Worm (Caenorhabditis elegans) whole organism, L4 larva: ENCODE data around the gene ZK742.7.

Experiments
- F26F4.8 ChIP-seq: fragments of 200-800 bp; sonication (Bioruptor generic); conservative IDR thresholded peaks from 2 replicates; pipeline ENCODE4 v1.3.6; 2022; ENCODE audit warnings: missing genetic modification characterization, missing compliant biosample characterization
- R02D3.7 ChIP-seq: fragments of 150-350 bp; sonication (generic microtip); optimal IDR thresholded peaks from 3 replicates; lab custom pipeline; 2014; ENCODE audit warnings: missing biosample characterization, missing genetic modification characterization
- T26A8.4 ChIP-seq: fragments of 200-800 bp; sonication (Bioruptor generic); IDR thresholded peaks from 2 replicates; pipeline ENCODE4 v1.3.6; 2022; ENCODE audit warnings: missing genetic modification characterization, missing compliant biosample characterization
- Y48G9A.11 ChIP-seq: fragments of 200-800 bp; sonication (Bioruptor generic); IDR thresholded peaks from 2 replicates; pipeline ENCODE4 v1.3.6; 2022; ENCODE audit warnings: missing genetic modification reagents, missing genetic modification characterization, missing compliant biosample characterization
- ZK337.2 ChIP-seq: fragments of 200-800 bp; sonication (Bioruptor generic); IDR thresholded peaks from 2 replicates; pipeline ENCODE4 v1.3.6; 2022; ENCODE audit warnings: missing genetic modification reagents, missing genetic modification characterization, missing compliant biosample characterization
- aha-1 ChIP-seq: fragments of 150-350 bp; peaks from one replicate; lab custom pipeline; 2014; ENCODE audit warnings: missing biosample characterization, missing genetic modification characterization
- aly-2 ChIP-seq: sonication (generic microtip); optimal IDR thresholded peaks from 2 replicates; lab custom pipeline; 2018; ENCODE audit warnings: missing biosample characterization, missing genetic modification characterization
- ceh-20 ChIP-seq: fragments of 200-800 bp; sonication (Bioruptor generic); IDR thresholded peaks from 2 replicates; pipeline ENCODE4 v1.3.6; 2022; ENCODE audit warnings: missing genetic modification reagents, missing genetic modification characterization, missing compliant biosample characterization
- ceh-28 ChIP-seq: fragments of 150-350 bp; optimal IDR thresholded peaks from 2 replicates; lab custom pipeline; 2014; ENCODE audit warnings: missing biosample characterization, missing genetic modification reagents, missing genetic modification characterization
- ceh-44 ChIP-seq: fragments of 200-800 bp; sonication (Bioruptor generic); IDR thresholded peaks from 2 replicates; pipeline ENCODE4 v1.3.6; 2022; ENCODE audit warnings: missing genetic modification reagents, missing genetic modification characterization, missing compliant biosample characterization
- ceh-82 ChIP-seq: sonication (generic microtip); optimal IDR thresholded peaks from 2 replicates; lab custom pipeline; 2017; ENCODE audit warnings: missing biosample characterization, missing genetic modification characterization
- cey-2 ChIP-seq: sonication (generic microtip); optimal IDR thresholded peaks from 3 replicates; lab custom pipeline; 2017; ENCODE audit warnings: missing genetic modification characterization, mild to moderate bottlenecking, missing compliant biosample characterization, antibody characterized with exemption, borderline replicate concordance; ENCODE audit not compliant: insufficient read depth
- ctbp-1 ChIP-seq: fragments of 200-800 bp; sonication (Bioruptor generic); IDR thresholded peaks from 2 replicates; pipeline ENCODE4 v1.3.6; 2022; ENCODE audit warnings: missing genetic modification reagents, missing genetic modification characterization, missing compliant biosample characterization
- daf-16 ChIP-seq, 3 experiments: sonication (generic microtip); optimal IDR thresholded peaks; 2 replicates each; lab custom pipeline; 2016 to 2017; ENCODE audit warnings: missing genetic modification characterization in 3 of 3, missing genetic modification reagents in 3 of 3, mild to moderate bottlenecking in 2 of 3, missing compliant biosample characterization in 2 of 3, missing biosample characterization in 1 of 3, moderate library complexity in 1 of 3
- daf-19 ChIP-seq: fragments of 200-800 bp; sonication (Bioruptor generic); conservative IDR thresholded peaks from 2 replicates; pipeline ENCODE4 v1.3.6; 2022; ENCODE audit warnings: missing genetic modification characterization, missing compliant biosample characterization
- daf-8 ChIP-seq: fragments of 200-800 bp; sonication (Bioruptor generic); IDR thresholded peaks from 2 replicates; pipeline ENCODE4 v1.3.6; 2022; ENCODE audit warnings: missing genetic modification characterization, missing compliant biosample characterization
- dmd-6 ChIP-seq: fragments of 200-800 bp; sonication (Bioruptor generic); IDR thresholded peaks from 2 replicates; pipeline ENCODE4 v1.3.6; 2022; ENCODE audit warnings: missing genetic modification reagents, missing genetic modification characterization, missing compliant biosample characterization
- dmd-8 ChIP-seq: fragments of 200-800 bp; sonication (Bioruptor generic); IDR thresholded peaks from 2 replicates; pipeline ENCODE4 v1.3.6; 2022; ENCODE audit warnings: missing genetic modification characterization, missing compliant biosample characterization
- duxl-1 ChIP-seq: sonication (generic microtip); optimal IDR thresholded peaks from 2 replicates; lab custom pipeline; 2016; ENCODE audit warnings: mild to moderate bottlenecking, missing genetic modification characterization, moderate library complexity, missing compliant biosample characterization; ENCODE audit not compliant: poor library complexity
- dve-1 ChIP-seq: sonication (generic microtip); optimal IDR thresholded peaks from 2 replicates; lab custom pipeline; 2017; ENCODE audit warnings: antibody characterized with exemption, mild to moderate bottlenecking, missing genetic modification characterization, missing compliant biosample characterization; ENCODE audit not compliant: insufficient read depth
- egl-27 ChIP-seq: sonication (generic microtip); optimal IDR thresholded peaks from 3 replicates; lab custom pipeline; 2017; ENCODE audit warnings: missing biosample characterization, missing genetic modification reagents, missing genetic modification characterization
- egl-43 ChIP-seq: fragments of 200-800 bp; sonication (Bioruptor generic); IDR thresholded peaks from 2 replicates; pipeline ENCODE4 v1.3.6; 2022; ENCODE audit warnings: missing genetic modification reagents, missing genetic modification characterization, missing compliant biosample characterization
- gei-8 ChIP-seq: fragments of 200-800 bp; sonication (Bioruptor generic); optimal IDR thresholded peaks from 2 replicates; lab custom pipeline; 2018; ENCODE audit warnings: mild to moderate bottlenecking, missing genetic modification characterization, missing compliant biosample characterization
- hif-1 ChIP-seq, 2 experiments: sonication (generic microtip); optimal IDR thresholded peaks; 2 replicates each; lab custom pipeline; 2016 to 2017; ENCODE audit warnings: missing compliant biosample characterization in 2 of 2, missing genetic modification characterization in 2 of 2, missing genetic modification reagents in 2 of 2, missing genotype in 2 of 2, mild to moderate bottlenecking in 1 of 2
- hmg-1.1 ChIP-seq: fragments of 200-800 bp; sonication (Bioruptor generic); IDR thresholded peaks from 2 replicates; pipeline ENCODE4 v1.3.6; 2022; ENCODE audit warnings: missing genetic modification reagents, missing genetic modification characterization, missing compliant biosample characterization
- jun-1 ChIP-seq: fragments of 150-350 bp; optimal IDR thresholded peaks from 2 replicates; lab custom pipeline; 2014; ENCODE audit warnings: missing biosample characterization, missing genetic modification reagents, missing genetic modification characterization
- lin-13 ChIP-seq: fragments of 150-350 bp; optimal IDR thresholded peaks from 2 replicates; lab custom pipeline; 2014; ENCODE audit warnings: missing biosample characterization, missing genetic modification reagents, missing genetic modification characterization
- lin-15B ChIP-seq: fragments of 150-350 bp; sonication (generic microtip); optimal IDR thresholded peaks from 3 replicates; lab custom pipeline; 2014; ENCODE audit warnings: missing biosample characterization, missing genetic modification characterization
- lin-29 ChIP-seq: fragments of 200-800 bp; sonication (Bioruptor generic); IDR thresholded peaks from 2 replicates; pipeline ENCODE4 v1.3.6; 2022; ENCODE audit warnings: missing genetic modification reagents, missing genetic modification characterization, missing compliant biosample characterization
- lin-38 ChIP-seq: fragments of 200-800 bp; sonication (Bioruptor generic); IDR thresholded peaks from 2 replicates; pipeline ENCODE4 v1.3.6; 2022; ENCODE audit warnings: missing genetic modification reagents, missing genetic modification characterization, missing compliant biosample characterization
- madf-9 ChIP-seq: fragments of 200-800 bp; sonication (Bioruptor generic); conservative IDR thresholded peaks from 2 replicates; pipeline ENCODE4 v1.3.6; 2022; ENCODE audit warnings: missing genetic modification reagents, missing genetic modification characterization, missing compliant biosample characterization
- mdl-1 ChIP-seq, 2 experiments: fragments of 150-350 bp in 1 of 2; sonication (generic microtip) in 1 of 2; optimal IDR thresholded peaks; 2 replicates each; lab custom pipeline; 2014 to 2017; ENCODE audit warnings: missing biosample characterization in 2 of 2, missing genetic modification characterization in 2 of 2
- mdt-29 ChIP-seq: fragments of 200-800 bp; sonication (Bioruptor generic); IDR thresholded peaks from 2 replicates; pipeline ENCODE4 v1.3.6; 2022; ENCODE audit warnings: missing genetic modification reagents, missing genetic modification characterization, missing compliant biosample characterization
- mxl-2 ChIP-seq: fragments of 200-800 bp; sonication (Bioruptor generic); conservative IDR thresholded peaks from 2 replicates; pipeline ENCODE4 v1.3.6; 2022; ENCODE audit warnings: missing genetic modification reagents, missing genetic modification characterization, missing compliant biosample characterization
- mxl-3 ChIP-seq: fragments of 200-800 bp; sonication (Bioruptor generic); optimal IDR thresholded peaks from 2 replicates; lab custom pipeline; 2018; ENCODE audit warnings: mild to moderate bottlenecking, missing genetic modification characterization, missing compliant biosample characterization
- nhr-10 ChIP-seq: fragments of 150-350 bp; optimal IDR thresholded peaks from 2 replicates; lab custom pipeline; 2014; ENCODE audit warnings: missing biosample characterization, missing genetic modification characterization
- nhr-111 ChIP-seq: fragments of 200-800 bp; sonication (Bioruptor generic); optimal IDR thresholded peaks from 2 replicates; lab custom pipeline; 2018; ENCODE audit warnings: mild to moderate bottlenecking, missing genetic modification characterization, missing compliant biosample characterization
- nhr-237 ChIP-seq: sonication (generic microtip); optimal IDR thresholded peaks from 2 replicates; lab custom pipeline; 2017; ENCODE audit warnings: missing biosample characterization, missing genetic modification characterization
- nhr-28 ChIP-seq: fragments of 150-350 bp; optimal IDR thresholded peaks from 2 replicates; lab custom pipeline; 2014; ENCODE audit warnings: missing biosample characterization, missing genetic modification characterization
- nhr-41 ChIP-seq: fragments of 200-800 bp; sonication (Bioruptor generic); IDR thresholded peaks from 2 replicates; pipeline ENCODE4 v1.3.6; 2022; ENCODE audit warnings: missing genetic modification reagents, missing genetic modification characterization, missing compliant biosample characterization
- pha-4 ChIP-seq, 2 experiments: fragments of 150-350 bp in 1 of 2; fragments of 200-800 bp in 1 of 2; sonication (Bioruptor generic) in 1 of 2; IDR thresholded peaks in 1 of 2; optimal IDR thresholded peaks in 1 of 2; 2 replicates each; pipeline versions ENCODE4 v1.3.6 to Lab custom; 2014 to 2022; ENCODE audit warnings: missing genetic modification characterization in 2 of 2, missing genetic modification reagents in 2 of 2, missing biosample characterization in 1 of 2, missing compliant biosample characterization in 1 of 2
- sdz-12 ChIP-seq: fragments of 200-800 bp; sonication (Bioruptor generic); optimal IDR thresholded peaks from 2 replicates; lab custom pipeline; 2018; ENCODE audit warnings: mild to moderate bottlenecking, missing genetic modification characterization, missing compliant biosample characterization
- set-16 ChIP-seq: fragments of 200-800 bp; sonication (Bioruptor generic); IDR thresholded peaks from 2 replicates; pipeline ENCODE4 v1.3.6; 2022; ENCODE audit warnings: missing genetic modification reagents, missing genetic modification characterization, missing compliant biosample characterization
- skn-1 ChIP-seq: fragments of 150-350 bp; optimal IDR thresholded peaks from 2 replicates; lab custom pipeline; 2014; ENCODE audit warnings: missing biosample characterization, missing genetic modification characterization
- snpc-1.2 ChIP-seq: fragments of 200-800 bp; sonication (Bioruptor generic); IDR thresholded peaks from 2 replicates; pipeline ENCODE4 v1.3.6; 2022; ENCODE audit warnings: missing genetic modification reagents, missing genetic modification characterization, missing compliant biosample characterization
- spr-1 ChIP-seq: sonication (generic microtip); optimal IDR thresholded peaks from 2 replicates; lab custom pipeline; 2016; ENCODE audit warnings: mild to moderate bottlenecking, missing genetic modification characterization, missing compliant biosample characterization
- unc-130 ChIP-seq: sonication (generic microtip); optimal IDR thresholded peaks from 2 replicates; lab custom pipeline; 2016; ENCODE audit warnings: missing genetic modification reagents, missing genetic modification characterization, missing compliant biosample characterization
- zag-1 ChIP-seq: fragments of 150-350 bp; optimal IDR thresholded peaks from 2 replicates; lab custom pipeline; 2014; ENCODE audit warnings: missing biosample characterization, missing genetic modification characterization
- zfp-2 ChIP-seq: sonication (generic microtip); optimal IDR thresholded peaks from 2 replicates; lab custom pipeline; 2016; ENCODE audit warnings: mild to moderate bottlenecking, missing genetic modification characterization, missing compliant biosample characterization

The ZK742.7 gene

ce11 chrV:7804064-7804800, 6.1 kb downstream of the ZK742.7 start, which contains the start of gene uvs-1 (continued):
- TF ChIP-seq pha-4 (GFP tag; IDR thresholded peaks at IDR 0.05; lab: Robert Waterston, UW) (no peak), pha-4 (tag; optimal IDR thresholded peaks at IDR 0.05; lab: Kevin White, UChicago) (peak; percentile 76), duxl-1 (tag; lab: Kevin White, UChicago) (peak; percentile 12), nhr-10 (tag; lab: Kevin White, UChicago) (no peak), nhr-237 (tag; lab: Kevin White, UChicago) (no peak), dmd-6 (GFP tag; lab: Robert Waterston, UW) (no peak), ceh-28 (tag; lab: Kevin White, UChicago) (peak; percentile 9), sdz-12 (GFP tag; lab: Kevin White, UChicago) (no peak), zag-1 (tag; lab: Kevin White, UChicago) (no peak), dve-1 (tag; lab: Kevin White, UChicago) (no peak), lin-38 (GFP tag; lab: Robert Waterston, UW) (no peak; the same call in none of the 2 replicates), nhr-41 (GFP tag; lab: Robert Waterston, UW) (no peak), mdl-1 (tag; optimal IDR thresholded peaks at IDR 0.05; lab: Kevin White, UChicago) (peak; percentile 46 to 80), mxl-2 (GFP tag; lab: Robert Waterston, UW) (no peak), mdt-29 (GFP tag; lab: Robert Waterston, UW) (no peak), zfp-2 (tag; lab: Kevin White, UChicago) (no peak), lin-15B (no peak), nhr-28 (peak; percentile 61), R02D3.7 (no peak), daf-8 (GFP tag; lab: Robert Waterston, UW) (no peak), aly-2 (tag; lab: Kevin White, UChicago) (no peak), madf-9 (GFP tag; lab: Robert Waterston, UW) (no peak), ZK337.2 (GFP tag; lab: Robert Waterston, UW) (no peak), skn-1 (no peak), ceh-82 (no peak), dmd-8 (GFP tag; lab: Robert Waterston, UW) (no peak), nhr-111 (GFP tag; lab: Kevin White, UChicago) (no peak), jun-1 (tag; lab: Kevin White, UChicago) (no peak), lin-29 (GFP tag; lab: Robert Waterston, UW) (no peak), ctbp-1 (no peak), unc-130 (GFP tag; lab: Kevin White, UChicago) (no peak), spr-1 (tag; lab: Kevin White, UChicago) (no peak), hmg-1.1 (GFP tag; lab: Robert Waterston, UW) (peak; percentile 38; the same call in 1 of the 2 replicates), cey-2 (tag; lab: Kevin White, UChicago) (no peak), hif-1 (tag; optimal IDR thresholded peaks at IDR 0.05; lab: Kevin White, UChicago) (peak in 1 of 2 experiments; percentile 49), daf-16 (GFP tag; optimal IDR thresholded peaks at IDR 0.05; lab: Kevin White, UChicago) (peak in 1 of 2 experiments; percentile 69), daf-16 (tag; optimal IDR thresholded peaks at IDR 0.05; lab: Kevin White, UChicago) (peak; percentile 81), lin-13 (GFP tag; lab: Kevin White, UChicago) (no peak), F26F4.8 (no peak), set-16 (no peak), snpc-1.2 (GFP tag; lab: Robert Waterston, UW) (no peak), gei-8 (GFP tag; lab: Kevin White, UChicago) (no peak), ceh-44 (GFP tag; lab: Robert Waterston, UW) (no peak), mxl-3 (GFP tag; lab: Kevin White, UChicago) (peak; percentile 66), egl-27 (tag; lab: Kevin White, UChicago) (no peak), egl-43 (GFP tag; lab: Robert Waterston, UW) (no peak), ceh-20 (GFP tag; lab: Robert Waterston, UW) (no peak), aha-1 (tag; lab: Kevin White, UChicago) (peak; percentile 96), T26A8.4 (GFP tag; lab: Robert Waterston, UW) (no peak), Y48G9A.11 (no peak), daf-19 (GFP tag; lab: Robert Waterston, UW) (no peak)
